Worm (Caenorhabditis elegans) whole organism, L4 larva: ENCODE data around the gene C04F6.7.

Source experiments
- F10B5.3 ChIP-seq: sonication (generic microtip); optimal IDR thresholded peaks from 2 replicates; lab custom pipeline; 2016; ENCODE audit warnings: mild to moderate bottlenecking, missing genetic modification characterization, missing compliant biosample characterization
- F37D6.2 ChIP-seq: sonication (generic microtip); optimal IDR thresholded peaks from 2 replicates; lab custom pipeline; 2016; ENCODE audit warnings: mild to moderate bottlenecking, missing genetic modification characterization, missing compliant biosample characterization
- T26A8.4 ChIP-seq: fragments of 200-800 bp; sonication (Bioruptor generic); IDR thresholded peaks from 2 replicates; pipeline ENCODE4 v1.3.6; 2022; ENCODE audit warnings: missing genetic modification characterization, missing compliant biosample characterization
- ZK337.2 ChIP-seq: fragments of 200-800 bp; sonication (Bioruptor generic); IDR thresholded peaks from 2 replicates; pipeline ENCODE4 v1.3.6; 2022; ENCODE audit warnings: missing genetic modification reagents, missing genetic modification characterization, missing compliant biosample characterization
- aha-1 ChIP-seq: fragments of 150-350 bp; peaks from one replicate; lab custom pipeline; 2014; ENCODE audit warnings: missing biosample characterization, missing genetic modification characterization
- ama-1 ChIP-seq: fragments of 150-350 bp; optimal IDR thresholded peaks from 2 replicates; lab custom pipeline; 2014; ENCODE audit warnings: inconsistent platforms, mixed read lengths
- ceh-28 ChIP-seq: fragments of 150-350 bp; optimal IDR thresholded peaks from 2 replicates; lab custom pipeline; 2014; ENCODE audit warnings: missing biosample characterization, missing genetic modification reagents, missing genetic modification characterization
- ces-1 ChIP-seq: fragments of 150-350 bp; sonication (generic microtip); optimal IDR thresholded peaks from 4 replicates; lab custom pipeline; 2014; ENCODE audit warnings: missing biosample characterization, missing genetic modification reagents, missing genetic modification characterization
- daf-16 ChIP-seq, 3 experiments: sonication (generic microtip); optimal IDR thresholded peaks; 2 replicates each; lab custom pipeline; 2016 to 2017; ENCODE audit warnings: missing genetic modification characterization in 3 of 3, missing genetic modification reagents in 3 of 3, mild to moderate bottlenecking in 2 of 3, missing compliant biosample characterization in 2 of 3, missing biosample characterization in 1 of 3, moderate library complexity in 1 of 3
- daf-19 ChIP-seq: fragments of 200-800 bp; sonication (Bioruptor generic); conservative IDR thresholded peaks from 2 replicates; pipeline ENCODE4 v1.3.6; 2022; ENCODE audit warnings: missing genetic modification characterization, missing compliant biosample characterization
- fkh-10 ChIP-seq: fragments of 150-350 bp; optimal IDR thresholded peaks from 2 replicates; lab custom pipeline; 2014; ENCODE audit warnings: missing biosample characterization, missing genetic modification reagents, missing genetic modification characterization
- fos-1 ChIP-seq: fragments of 150-350 bp; optimal IDR thresholded peaks from 2 replicates; lab custom pipeline; 2014; ENCODE audit warnings: missing biosample characterization, missing genetic modification characterization
- hlh-30 ChIP-seq: sonication (generic microtip); optimal IDR thresholded peaks from 2 replicates; lab custom pipeline; 2017; ENCODE audit warnings: antibody characterized with exemption, mild to moderate bottlenecking, missing genetic modification characterization, missing compliant biosample characterization; ENCODE audit not compliant: insufficient read depth
- lin-29 ChIP-seq: fragments of 200-800 bp; sonication (Bioruptor generic); IDR thresholded peaks from 2 replicates; pipeline ENCODE4 v1.3.6; 2022; ENCODE audit warnings: missing genetic modification reagents, missing genetic modification characterization, missing compliant biosample characterization
- mdl-1 ChIP-seq, 2 experiments: fragments of 150-350 bp in 1 of 2; sonication (generic microtip) in 1 of 2; optimal IDR thresholded peaks; 2 replicates each; lab custom pipeline; 2014 to 2017; ENCODE audit warnings: missing biosample characterization in 2 of 2, missing genetic modification characterization in 2 of 2
- mdt-29 ChIP-seq: fragments of 200-800 bp; sonication (Bioruptor generic); IDR thresholded peaks from 2 replicates; pipeline ENCODE4 v1.3.6; 2022; ENCODE audit warnings: missing genetic modification reagents, missing genetic modification characterization, missing compliant biosample characterization
- mxl-3 ChIP-seq: fragments of 200-800 bp; sonication (Bioruptor generic); optimal IDR thresholded peaks from 2 replicates; lab custom pipeline; 2018; ENCODE audit warnings: mild to moderate bottlenecking, missing genetic modification characterization, missing compliant biosample characterization
- nhr-25 ChIP-seq: sonication (generic microtip); optimal IDR thresholded peaks from 2 replicates; lab custom pipeline; 2017; ENCODE audit warnings: missing genetic modification characterization, mild to moderate bottlenecking, missing compliant biosample characterization, antibody characterized with exemption, moderate library complexity, borderline replicate concordance; ENCODE audit not compliant: insufficient read depth
- nhr-41 ChIP-seq: fragments of 200-800 bp; sonication (Bioruptor generic); IDR thresholded peaks from 2 replicates; pipeline ENCODE4 v1.3.6; 2022; ENCODE audit warnings: missing genetic modification reagents, missing genetic modification characterization, missing compliant biosample characterization
- nhr-42 ChIP-seq: fragments of 200-800 bp; sonication (Bioruptor generic); IDR thresholded peaks from 2 replicates; pipeline ENCODE4 v1.3.6; 2022; ENCODE audit warnings: missing genetic modification characterization, missing compliant biosample characterization
- nhr-6 ChIP-seq: fragments of 150-350 bp; optimal IDR thresholded peaks from 2 replicates; lab custom pipeline; 2014; ENCODE audit warnings: missing biosample characterization, missing genetic modification characterization
- php-3 ChIP-seq: fragments of 200-800 bp; sonication (Bioruptor generic); IDR thresholded peaks from 2 replicates; pipeline ENCODE4 v1.3.6; 2022; ENCODE audit warnings: missing genetic modification reagents, missing genetic modification characterization, missing compliant biosample characterization
- saeg-2 ChIP-seq: fragments of 200-800 bp; sonication (Bioruptor generic); IDR thresholded peaks from 2 replicates; pipeline ENCODE4 v1.3.6; 2022; ENCODE audit warnings: missing genetic modification reagents, missing genetic modification characterization, missing compliant biosample characterization
- sdz-12 ChIP-seq: fragments of 200-800 bp; sonication (Bioruptor generic); optimal IDR thresholded peaks from 2 replicates; lab custom pipeline; 2018; ENCODE audit warnings: mild to moderate bottlenecking, missing genetic modification characterization, missing compliant biosample characterization
- skn-1 ChIP-seq: fragments of 150-350 bp; optimal IDR thresholded peaks from 2 replicates; lab custom pipeline; 2014; ENCODE audit warnings: missing biosample characterization, missing genetic modification characterization
- snpc-4 ChIP-seq: fragments of 150-350 bp; optimal IDR thresholded peaks from 2 replicates; lab custom pipeline; 2014; ENCODE audit warnings: missing biosample characterization, missing genetic modification characterization
- spr-1 ChIP-seq: sonication (generic microtip); optimal IDR thresholded peaks from 2 replicates; lab custom pipeline; 2016; ENCODE audit warnings: mild to moderate bottlenecking, missing genetic modification characterization, missing compliant biosample characterization
- spr-3 ChIP-seq: fragments of 200-800 bp; sonication (Bioruptor generic); optimal IDR thresholded peaks from 2 replicates; lab custom pipeline; 2018; ENCODE audit warnings: mild to moderate bottlenecking, missing genetic modification characterization, missing compliant biosample characterization
- unc-130 ChIP-seq: sonication (generic microtip); optimal IDR thresholded peaks from 2 replicates; lab custom pipeline; 2016; ENCODE audit warnings: missing genetic modification reagents, missing genetic modification characterization, missing compliant biosample characterization
- unc-62 ChIP-seq, 3 experiments: fragments of 150-350 bp in 1 of 3; sonication (generic microtip); optimal IDR thresholded peaks in 2 of 3; peaks in 1 of 3; 1 replicate in 1 of 3; 2 replicates in 2 of 3; lab custom pipeline; 2014 to 2017; ENCODE audit warnings: missing biosample characterization in 3 of 3, missing genetic modification characterization in 3 of 3, missing genetic modification reagents in 3 of 3, missing genotype in 1 of 3
- ztf-11 ChIP-seq: fragments of 150-350 bp; optimal IDR thresholded peaks from 2 replicates; lab custom pipeline; 2014; ENCODE audit warnings: missing biosample characterization, missing genetic modification characterization

The C04F6.7 gene

DNA sequence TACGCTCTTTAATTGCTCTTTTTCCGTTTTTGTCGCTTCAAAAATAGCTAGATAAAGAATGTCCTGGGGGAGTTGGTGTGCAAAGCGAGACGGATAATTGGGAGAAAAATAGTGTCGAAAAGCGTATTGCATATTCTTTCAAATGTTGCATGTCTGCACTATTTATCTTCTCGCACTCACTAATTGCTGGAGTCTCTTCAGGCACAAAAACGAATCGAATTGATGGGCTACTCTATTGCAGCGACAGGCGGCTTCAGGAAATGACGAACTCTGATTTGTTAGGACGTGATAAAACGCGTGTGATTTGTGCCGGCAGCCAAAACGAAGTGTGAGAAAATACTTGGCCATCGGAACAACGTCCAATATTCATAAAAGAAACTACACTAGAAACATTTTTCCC is 21.3 kb upstream of the C04F6.7 start:
- peak in 1 of 2 experiments; percentile 39 for TF ChIP-seq unc-62 (GFP tag; optimal IDR thresholded peaks at IDR 0.05 in 1 of 2; lab: Kevin White, UChicago)
- TF ChIP-seq unc-62 (tag; optimal IDR thresholded peaks at IDR 0.05; lab: Kevin White, UChicago), result no peak
- no peak for TF ChIP-seq spr-1 (tag; lab: Kevin White, UChicago)

DNA sequence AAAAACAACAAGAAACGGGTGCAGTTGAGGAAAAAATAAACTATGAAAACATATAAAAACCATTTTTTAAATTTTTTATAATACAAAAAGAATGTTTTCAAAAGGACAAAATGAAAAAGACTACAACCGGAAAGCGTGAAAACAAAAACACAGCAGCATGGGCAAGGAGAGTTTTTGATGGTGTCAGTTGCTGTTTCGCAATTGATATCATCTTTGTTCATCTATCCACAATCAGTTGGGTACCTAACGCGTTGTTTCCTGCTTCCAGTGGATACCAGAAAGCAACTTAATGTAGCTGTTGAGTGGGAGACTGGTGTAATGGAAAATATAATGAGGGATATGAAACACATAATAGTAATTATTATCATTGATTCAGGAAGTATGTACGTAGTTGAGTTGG is 20.8 kb upstream of the C04F6.7 start:
- TF ChIP-seq ZK337.2 (GFP tag; lab: Robert Waterston, UW), result no peak
- no peak for TF ChIP-seq mxl-3 (GFP tag; lab: Kevin White, UChicago)
- peak in 1 of 2 experiments; percentile 53 for TF ChIP-seq daf-16 (GFP tag; optimal IDR thresholded peaks at IDR 0.05; lab: Kevin White, UChicago)
- TF ChIP-seq daf-16 (tag; optimal IDR thresholded peaks at IDR 0.05; lab: Kevin White, UChicago), result no peak

DNA sequence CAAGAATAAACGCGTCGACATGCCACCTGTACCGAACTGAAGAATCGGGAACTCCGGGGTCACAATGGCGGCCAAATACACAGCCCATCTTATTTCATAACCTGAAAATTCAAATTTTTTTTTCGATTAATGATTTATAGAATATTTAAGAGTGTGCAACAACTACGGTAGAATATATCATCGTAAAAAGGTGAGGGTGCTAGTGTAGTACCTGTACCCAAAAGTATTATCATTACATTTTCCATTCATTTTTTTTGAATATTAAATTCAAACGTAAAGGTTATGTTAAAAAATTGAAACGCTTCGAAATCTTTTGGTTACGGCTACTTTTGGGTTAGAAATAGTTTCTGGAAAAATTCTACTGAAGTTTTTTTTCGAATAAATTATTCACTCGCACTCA is 11.0 kb upstream of the C04F6.7 start, which contains the start of gene ZK813.4:
Gene ZK813.4, minus strand, starts transcription at position 101 of the 400 bp plus-strand sequence.
- TF ChIP-seq spr-1 (tag; lab: Kevin White, UChicago), result no peak
- no peak for TF ChIP-seq nhr-42 (GFP tag; lab: Robert Waterston, UW)
- no peak for TF ChIP-seq mdt-29 (GFP tag; lab: Robert Waterston, UW)
- no peak for TF ChIP-seq sdz-12 (GFP tag; lab: Kevin White, UChicago)
- TF ChIP-seq nhr-41 (GFP tag; lab: Robert Waterston, UW), result no peak
- TF ChIP-seq snpc-4 (tag; lab: Kevin White, UChicago), result no peak
- no peak for TF ChIP-seq F10B5.3 (tag; lab: Kevin White, UChicago)
- TF ChIP-seq ztf-11 (tag; lab: Kevin White, UChicago), result no peak
- no peak for TF ChIP-seq hlh-30 (tag; lab: Kevin White, UChicago)
- TF ChIP-seq ceh-28 (tag; lab: Kevin White, UChicago), result no peak
- TF ChIP-seq php-3 (GFP tag; lab: Robert Waterston, UW), result no peak
- no peak for TF ChIP-seq nhr-25 (tag; lab: Kevin White, UChicago)
- no peak for TF ChIP-seq unc-130
- TF ChIP-seq fos-1 (tag; lab: Kevin White, UChicago), result no peak
- TF ChIP-seq mdl-1 (tag; optimal IDR thresholded peaks at IDR 0.05; lab: Kevin White, UChicago), result no peak
- TF ChIP-seq spr-3 (GFP tag; lab: Kevin White, UChicago), result no peak
- TF ChIP-seq lin-29, result no peak

DNA sequence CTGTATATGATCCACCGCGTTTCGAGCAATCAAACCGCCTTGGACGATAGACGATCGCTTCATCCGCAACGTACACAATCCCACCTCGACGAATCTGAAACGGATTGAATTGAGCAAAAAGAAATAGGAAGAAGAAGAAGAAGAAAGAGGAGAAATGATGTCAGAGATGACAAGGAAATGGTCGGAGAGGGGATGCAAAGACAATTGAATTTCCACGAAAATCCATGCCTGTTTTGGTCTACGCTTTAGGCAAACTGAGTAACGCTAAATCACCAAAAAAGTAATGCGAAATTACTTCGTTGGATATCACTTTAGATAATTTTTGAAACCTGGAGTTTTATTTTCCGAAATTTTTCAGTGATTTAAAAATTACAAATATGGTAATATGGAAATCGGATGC is 10.1 kb upstream of the C04F6.7 start:
- TF ChIP-seq ces-1 (GFP tag; lab: Kevin White, UChicago) (peak; percentile 73), spr-1 (tag; lab: Kevin White, UChicago) (no peak), fkh-10 (GFP tag; lab: Kevin White, UChicago) (peak; percentile 48)
- TF ChIP-seq, all 104 proteins: peak for 2

DNA sequence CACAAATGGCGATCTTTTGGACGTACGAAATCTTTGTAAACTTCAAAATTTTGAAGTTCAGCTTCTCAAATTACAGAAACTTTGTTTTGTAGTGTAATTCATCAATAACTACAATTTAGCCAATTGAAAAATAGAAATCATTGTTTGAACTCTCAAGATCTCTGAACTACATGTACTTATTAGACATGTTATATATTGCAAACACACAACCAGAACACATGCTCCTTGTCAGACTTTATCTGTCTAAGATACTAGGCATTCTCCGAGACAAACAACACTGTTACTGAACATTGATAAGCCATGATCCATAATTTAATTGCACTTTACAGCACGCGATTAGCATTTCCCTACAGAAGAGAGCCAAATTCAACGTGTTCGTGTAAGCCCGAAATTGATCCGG is 5.5 kb upstream of the C04F6.7 start, which contains the start of gene ZK813.6:
Gene ZK813.6, plus strand, starts transcription at position 301 of the 400 bp plus-strand sequence.
- TF ChIP-seq F37D6.2 (tag; lab: Kevin White, UChicago) (no peak), aha-1 (no peak), fkh-10 (GFP tag; lab: Kevin White, UChicago) (no peak), daf-19 (GFP tag; lab: Robert Waterston, UW) (no peak), mxl-3 (GFP tag; lab: Kevin White, UChicago) (no peak), skn-1 (no peak), ama-1 (lab: Kevin White, UChicago) (no peak), saeg-2 (GFP tag; lab: Robert Waterston, UW) (no peak)

DNA sequence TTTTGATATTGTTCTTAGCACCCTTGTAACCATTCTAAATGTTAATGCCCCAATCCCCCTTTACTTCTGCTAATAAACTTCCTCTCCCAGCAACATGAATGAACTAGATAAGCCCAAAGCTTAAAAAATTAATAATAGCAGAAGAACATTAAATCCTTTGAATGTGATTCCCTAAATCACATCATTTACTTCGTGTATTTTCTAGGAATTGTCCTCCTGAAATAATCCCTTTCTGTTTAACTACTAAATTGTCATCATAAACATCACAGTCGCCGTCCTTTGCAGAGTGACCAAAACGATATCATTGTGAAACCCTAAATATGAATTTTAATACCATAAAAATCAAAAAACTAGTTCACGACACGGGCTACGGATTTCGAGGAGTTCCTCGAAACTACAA is 2.9 kb downstream of the C04F6.7 start:
- TF ChIP-seq nhr-6 (tag; lab: Kevin White, UChicago) (no peak), T26A8.4 (no peak)
